Worm (Caenorhabditis elegans) whole organism, L1 larva: Measurements from ENCODE around the gene F35C11.3.
A peak's percentile ranks its signal among the peaks of the same experiment; 100 is the strongest.

Experiments
- C16A3.4 ChIP-seq: fragments of 150-350 bp; optimal IDR thresholded peaks from 2 replicates; lab custom pipeline; 2014; ENCODE audit warnings: missing biosample characterization, missing genetic modification characterization
- C34B4.2 ChIP-seq: sonication (generic microtip); optimal IDR thresholded peaks from 2 replicates; lab custom pipeline; 2017; ENCODE audit warnings: mild to moderate bottlenecking, missing genetic modification characterization, missing compliant biosample characterization
- F16B12.6 ChIP-seq: fragments of 150-350 bp; optimal IDR thresholded peaks from 2 replicates; lab custom pipeline; 2014; ENCODE audit warnings: missing biosample characterization, missing genetic modification characterization
- Y116A8C.19 ChIP-seq: sonication (generic microtip); optimal IDR thresholded peaks from 2 replicates; lab custom pipeline; 2016; ENCODE audit warnings: missing compliant biosample characterization, missing genetic modification characterization, borderline replicate concordance
- alr-1 ChIP-seq: fragments of 200-800 bp; sonication (Bioruptor generic); optimal IDR thresholded peaks from 2 replicates; lab custom pipeline; 2018; ENCODE audit warnings: borderline replicate concordance, mild to moderate bottlenecking, missing genetic modification characterization, missing compliant biosample characterization
- ama-1 ChIP-seq: fragments of 150-350 bp; optimal IDR thresholded peaks from 2 replicates; lab custom pipeline; 2014
- blmp-1 ChIP-seq: fragments of 150-350 bp; optimal IDR thresholded peaks from 2 replicates; lab custom pipeline; 2014; ENCODE audit warnings: missing biosample characterization, missing genetic modification characterization
- ceh-82 ChIP-seq, 3 experiments: fragments of 150-350 bp in 1 of 3; sonication (generic microtip) in 2 of 3; optimal IDR thresholded peaks; 2 replicates each; lab custom pipeline; 2014 to 2017; ENCODE audit warnings: missing biosample characterization in 3 of 3, missing genetic modification characterization in 3 of 3
- ceh-90 ChIP-seq: sonication (generic microtip); optimal IDR thresholded peaks from 2 replicates; lab custom pipeline; 2016; ENCODE audit warnings: missing genetic modification characterization, missing compliant biosample characterization
- ces-1 ChIP-seq: fragments of 150-350 bp; optimal IDR thresholded peaks from 2 replicates; lab custom pipeline; 2014; ENCODE audit warnings: missing biosample characterization, missing genetic modification reagents, missing genetic modification characterization
- dpl-1 ChIP-seq, 3 experiments: fragments of 150-350 bp in 2 of 3; sonication (generic microtip) in 1 of 3; optimal IDR thresholded peaks; 2 replicates each; lab custom pipeline; 2014 to 2017; ENCODE audit warnings: missing biosample characterization in 3 of 3, missing genetic modification characterization in 3 of 3, missing genetic modification reagents in 3 of 3
- dsc-1 ChIP-seq: sonication (generic microtip); optimal IDR thresholded peaks from 2 replicates; lab custom pipeline; 2016; ENCODE audit warnings: mild to moderate bottlenecking, missing genetic modification characterization, missing compliant biosample characterization
- efl-1 ChIP-seq, 4 experiments: fragments of 150-350 bp; optimal IDR thresholded peaks in 3 of 4; peaks in 1 of 4; 1 replicate in 1 of 4; 2 replicates in 3 of 4; lab custom pipeline; 2014; ENCODE audit warnings: missing biosample characterization in 2 of 4, missing genetic modification characterization in 2 of 4, missing genetic modification reagents in 2 of 4
- egl-27 ChIP-seq, 2 experiments: fragments of 150-350 bp in 1 of 2; sonication (generic microtip); optimal IDR thresholded peaks; 3 replicates each; lab custom pipeline; 2017 to 2018; ENCODE audit warnings: missing biosample characterization in 2 of 2, missing genetic modification characterization in 2 of 2, missing genetic modification reagents in 2 of 2
- elt-3 ChIP-seq, 6 experiments: fragments of 150-350 bp in 1 of 6; sonication (generic microtip); optimal IDR thresholded peaks; 2 replicates each; lab custom pipeline; 2017 to 2018; ENCODE audit warnings: missing biosample characterization in 6 of 6, missing genetic modification characterization in 6 of 6, inconsistent platforms in 1 of 6
- ets-5 ChIP-seq: fragments of 200-800 bp; sonication (Bioruptor generic); IDR thresholded peaks from 2 replicates; pipeline ENCODE4 v1.3.6; 2022; ENCODE audit warnings: missing genetic modification characterization, missing compliant biosample characterization
- fkh-4 ChIP-seq: sonication (generic microtip); optimal IDR thresholded peaks from 2 replicates; lab custom pipeline; 2016; ENCODE audit warnings: missing compliant biosample characterization, missing genetic modification characterization, borderline replicate concordance
- fos-1 ChIP-seq: fragments of 150-350 bp; optimal IDR thresholded peaks from 2 replicates; lab custom pipeline; 2014; ENCODE audit warnings: missing biosample characterization, missing genetic modification characterization
- grh-1 ChIP-seq: fragments of 200-800 bp; sonication (Bioruptor generic); IDR thresholded peaks from 2 replicates; pipeline ENCODE4 v1.3.6; 2022; ENCODE audit warnings: missing genetic modification reagents, missing genetic modification characterization, missing compliant biosample characterization
- hpl-2 ChIP-seq: fragments of 150-350 bp; optimal IDR thresholded peaks from 2 replicates; lab custom pipeline; 2014; ENCODE audit warnings: missing biosample characterization, missing genetic modification reagents, missing genetic modification characterization
- jun-1 ChIP-seq: fragments of 150-350 bp; optimal IDR thresholded peaks from 2 replicates; lab custom pipeline; 2014; ENCODE audit warnings: missing biosample characterization, missing genetic modification reagents, missing genetic modification characterization
- lin-13 ChIP-seq: fragments of 150-350 bp; optimal IDR thresholded peaks from 2 replicates; lab custom pipeline; 2014; ENCODE audit warnings: missing biosample characterization, missing genetic modification reagents, missing genetic modification characterization
- lin-15B ChIP-seq: fragments of 150-350 bp; sonication (generic microtip); optimal IDR thresholded peaks from 3 replicates; lab custom pipeline; 2014; ENCODE audit warnings: missing biosample characterization, missing genetic modification characterization
- lin-35 ChIP-seq, 2 experiments: fragments of 150-350 bp; optimal IDR thresholded peaks; 2 replicates each; lab custom pipeline; 2014; ENCODE audit warnings: missing biosample characterization in 2 of 2, missing genetic modification characterization in 2 of 2, missing genetic modification reagents in 2 of 2
- lin-39 ChIP-seq: fragments of 150-350 bp; optimal IDR thresholded peaks from 2 replicates; lab custom pipeline; 2014; ENCODE audit warnings: missing biosample characterization, missing genetic modification reagents, missing genetic modification characterization
- lir-3 ChIP-seq: sonication (generic microtip); optimal IDR thresholded peaks from 2 replicates; lab custom pipeline; 2016; ENCODE audit warnings: mild to moderate bottlenecking, missing genetic modification characterization, moderate library complexity, missing compliant biosample characterization; ENCODE audit not compliant: poor library complexity
- lsy-2 ChIP-seq, 2 experiments: fragments of 150-350 bp; optimal IDR thresholded peaks; 2 replicates each; lab custom pipeline; 2014; ENCODE audit warnings: missing biosample characterization in 2 of 2, missing genetic modification characterization in 2 of 2
- mab-9 ChIP-seq: fragments of 200-800 bp; sonication (Bioruptor generic); IDR thresholded peaks from 2 replicates; pipeline ENCODE4 v1.3.6; 2022; ENCODE audit warnings: missing genetic modification reagents, missing genetic modification characterization, missing compliant biosample characterization
- mep-1 ChIP-seq: fragments of 150-350 bp; optimal IDR thresholded peaks from 2 replicates; lab custom pipeline; 2014; ENCODE audit warnings: missing biosample characterization, missing genetic modification characterization
- nhr-11 ChIP-seq: fragments of 150-350 bp; optimal IDR thresholded peaks from 2 replicates; lab custom pipeline; 2014; ENCODE audit warnings: missing biosample characterization, missing genetic modification characterization
- nhr-12 ChIP-seq: sonication (generic microtip); optimal IDR thresholded peaks from 2 replicates; lab custom pipeline; 2017; ENCODE audit warnings: missing biosample characterization, missing genetic modification characterization
- nhr-20 ChIP-seq: sonication (generic microtip); optimal IDR thresholded peaks from 2 replicates; lab custom pipeline; 2016; ENCODE audit warnings: mild to moderate bottlenecking, missing genetic modification characterization, missing compliant biosample characterization
- nhr-237 ChIP-seq: fragments of 150-350 bp; optimal IDR thresholded peaks from 2 replicates; lab custom pipeline; 2014; ENCODE audit warnings: missing biosample characterization, missing genetic modification characterization
- nhr-71 ChIP-seq: sonication (generic microtip); optimal IDR thresholded peaks from 2 replicates; lab custom pipeline; 2016; ENCODE audit warnings: mild to moderate bottlenecking, missing genetic modification characterization, moderate library complexity, missing compliant biosample characterization
- nhr-77 ChIP-seq: fragments of 150-350 bp; optimal IDR thresholded peaks from 2 replicates; lab custom pipeline; 2014; ENCODE audit warnings: missing biosample characterization, missing genetic modification characterization
- rnt-1 ChIP-seq: sonication (generic microtip); optimal IDR thresholded peaks from 2 replicates; lab custom pipeline; 2016; ENCODE audit warnings: mild to moderate bottlenecking, missing genetic modification characterization, moderate library complexity, missing compliant biosample characterization
- snu-23 ChIP-seq: sonication (generic microtip); optimal IDR thresholded peaks from 2 replicates; lab custom pipeline; 2016; ENCODE audit warnings: missing genetic modification characterization, missing compliant biosample characterization
- sox-4 ChIP-seq: sonication (generic microtip); optimal IDR thresholded peaks from 2 replicates; lab custom pipeline; 2016; ENCODE audit warnings: missing genetic modification characterization, missing compliant biosample characterization
- swsn-7 ChIP-seq: sonication (generic microtip); optimal IDR thresholded peaks from 2 replicates; lab custom pipeline; 2016; ENCODE audit warnings: missing genetic modification characterization, missing compliant biosample characterization
- tbx-2 ChIP-seq: sonication (generic microtip); optimal IDR thresholded peaks from 2 replicates; lab custom pipeline; 2016; ENCODE audit warnings: missing genetic modification characterization, missing compliant biosample characterization
- unc-30 ChIP-seq: sonication (generic microtip); optimal IDR thresholded peaks from 2 replicates; lab custom pipeline; 2017; ENCODE audit warnings: missing biosample characterization, missing genetic modification characterization
- unc-62 ChIP-seq: fragments of 150-350 bp; optimal IDR thresholded peaks from 2 replicates; lab custom pipeline; 2014; ENCODE audit warnings: missing biosample characterization, missing genetic modification reagents, missing genetic modification characterization
- unc-86 ChIP-seq: sonication (generic microtip); optimal IDR thresholded peaks from 2 replicates; lab custom pipeline; 2016; ENCODE audit warnings: missing genetic modification characterization, missing compliant biosample characterization
- unc-98 ChIP-seq: fragments of 200-800 bp; sonication (Bioruptor generic); IDR thresholded peaks from 2 replicates; pipeline ENCODE4 v1.3.6; 2022; ENCODE audit warnings: missing genetic modification characterization, missing compliant biosample characterization
- xbp-1 ChIP-seq: sonication (generic microtip); optimal IDR thresholded peaks from 2 replicates; lab custom pipeline; 2016; ENCODE audit warnings: missing genetic modification characterization, missing compliant biosample characterization
- zag-1 ChIP-seq: fragments of 150-350 bp; optimal IDR thresholded peaks from 2 replicates; lab custom pipeline; 2014; ENCODE audit warnings: missing biosample characterization, missing genetic modification characterization
- zip-4 ChIP-seq: fragments of 200-800 bp; sonication (Bioruptor generic); optimal IDR thresholded peaks from 2 replicates; lab custom pipeline; 2018; ENCODE audit warnings: mild to moderate bottlenecking, missing genetic modification characterization, moderate library complexity, missing compliant biosample characterization

F35C11.3 gene

DNA sequence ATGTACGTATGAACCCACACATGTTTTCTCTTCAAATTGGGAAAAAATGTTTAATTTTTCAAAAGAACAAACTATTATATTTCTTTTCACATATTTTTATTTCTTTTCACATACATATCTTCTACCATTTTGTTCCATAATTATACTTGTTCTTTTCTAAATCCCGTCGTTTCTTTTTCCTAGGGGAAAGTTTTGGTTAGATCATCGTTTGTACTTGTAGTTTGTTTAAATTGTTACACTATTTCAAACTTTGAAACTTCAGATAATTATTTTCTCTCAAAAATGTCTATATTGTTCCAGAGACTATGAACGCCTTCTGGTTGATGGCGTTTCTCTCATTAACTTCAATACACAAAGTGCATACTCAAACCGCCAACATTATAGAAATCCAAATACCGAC is 9.4 kb downstream of the F35C11.3 start, which contains the start of gene F35C11.7:
F35C11.7 (plus strand) TSS at position 301 of the 400 bp plus-strand sequence.
- no peak for TF ChIP-seq lin-39
- TF ChIP-seq efl-1 (optimal IDR thresholded peaks at IDR 0.05; lab: Kevin White, UChicago), result no peak
- no peak for TF ChIP-seq efl-1 (GFP tag; optimal IDR thresholded peaks at IDR 0.05 in 1 of 2; lab: Kevin White, UChicago)
- no peak for TF ChIP-seq nhr-77 (tag; lab: Kevin White, UChicago)
- no peak for TF ChIP-seq fkh-4 (tag; lab: Kevin White, UChicago)
- no peak for TF ChIP-seq mep-1
- no peak for TF ChIP-seq alr-1 (tag; lab: Kevin White, UChicago)
- TF ChIP-seq hpl-2 (GFP tag; lab: Kevin White, UChicago), result no peak

DNA sequence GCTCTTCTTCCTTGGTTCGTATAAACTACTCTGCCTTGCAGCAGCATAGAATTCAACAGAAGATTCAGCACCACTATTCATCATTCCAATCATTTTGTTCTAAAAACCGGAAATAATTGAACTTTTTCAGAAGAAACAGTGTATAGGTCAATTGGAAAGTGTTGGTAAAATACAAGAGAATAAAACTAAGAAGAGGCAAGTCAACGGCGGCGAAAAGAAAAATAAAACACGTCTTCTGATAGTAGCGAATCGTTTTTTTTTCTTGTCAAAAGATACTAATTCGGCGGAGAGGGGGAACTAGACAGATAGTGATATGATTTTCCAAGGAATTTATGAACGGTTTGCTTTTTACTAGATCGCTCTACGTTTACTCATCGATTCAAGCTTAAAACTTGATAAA is 12.5 kb downstream of the F35C11.3 start, which contains the start of gene F35C11.6:
F35C11.6 (minus strand) TSS at position 101 of the 400 bp plus-strand sequence.
- TF ChIP-seq rnt-1 (tag; lab: Kevin White, UChicago) (no peak), mab-9 (GFP tag; lab: Robert Waterston, UW) (no peak), blmp-1 (tag; lab: Kevin White, UChicago) (peak; percentile 9), unc-86 (tag; lab: Kevin White, UChicago) (no peak), elt-3 (tag; optimal IDR thresholded peaks at IDR 0.05; lab: Kevin White, UChicago) (peak in 1 of 6 experiments; percentile 3)

DNA sequence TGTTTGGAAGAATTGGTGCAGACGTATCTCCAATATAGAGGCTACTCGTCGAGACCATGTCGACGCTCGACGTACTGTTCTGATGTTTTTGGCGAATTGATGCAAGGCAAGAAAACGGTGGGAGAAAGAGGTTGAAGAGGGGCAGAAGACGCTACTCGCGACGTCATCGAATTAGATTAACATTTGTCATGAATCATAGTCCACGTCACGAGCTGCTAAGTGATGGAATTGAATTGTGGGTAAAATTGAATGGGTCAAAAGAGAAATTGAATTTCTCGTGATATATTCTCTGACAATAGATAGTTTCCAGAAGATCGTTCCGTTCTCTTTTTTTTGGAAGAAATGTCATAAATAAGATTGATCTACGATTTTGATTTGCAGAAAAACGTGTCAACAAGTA is 13.1 kb downstream of the F35C11.3 start:
- no peak for TF ChIP-seq ceh-82 (tag; optimal IDR thresholded peaks at IDR 0.05; lab: Kevin White, UChicago)
- no peak for TF ChIP-seq nhr-237
- no peak for TF ChIP-seq unc-30 (tag; lab: Kevin White, UChicago)
- TF ChIP-seq Y116A8C.19 (tag; lab: Kevin White, UChicago), result no peak
- no peak for TF ChIP-seq dpl-1 (GFP tag; optimal IDR thresholded peaks at IDR 0.05; lab: Kevin White, UChicago)
- TF ChIP-seq F16B12.6, result no peak
- no peak for TF ChIP-seq nhr-11 (tag; lab: Kevin White, UChicago)
- TF ChIP-seq grh-1, result no peak
- TF ChIP-seq efl-1 (optimal IDR thresholded peaks at IDR 0.05; lab: Kevin White, UChicago), result no peak
- peak in 1 of 2 experiments; percentile 16 for TF ChIP-seq efl-1 (GFP tag; optimal IDR thresholded peaks at IDR 0.05 in 1 of 2; lab: Kevin White, UChicago)
- peak; percentile 43 for TF ChIP-seq snu-23
- no peak for TF ChIP-seq nhr-12 (tag; lab: Kevin White, UChicago)
- TF ChIP-seq egl-27 (tag; optimal IDR thresholded peaks at IDR 0.05; lab: Kevin White, UChicago), result no peak
- peak; percentile 36 for TF ChIP-seq blmp-1 (tag; lab: Kevin White, UChicago)
- peak; percentile 51 for TF ChIP-seq nhr-71 (tag; lab: Kevin White, UChicago)
- TF ChIP-seq unc-62 (GFP tag; lab: Kevin White, UChicago), result no peak
- no peak for TF ChIP-seq swsn-7 (tag; lab: Kevin White, UChicago)
- no peak for TF ChIP-seq mep-1
- TF ChIP-seq lin-13 (GFP tag; lab: Kevin White, UChicago), result no peak
- no peak for TF ChIP-seq lin-15B (tag; lab: Kevin White, UChicago)
- no peak for TF ChIP-seq ama-1 (lab: Kevin White, UChicago)
- TF ChIP-seq C16A3.4 (tag; lab: Kevin White, UChicago), result no peak
- no peak for TF ChIP-seq tbx-2
- no peak for TF ChIP-seq jun-1 (tag; lab: Kevin White, UChicago)
- TF ChIP-seq C34B4.2 (tag; lab: Kevin White, UChicago), result no peak
- no peak for TF ChIP-seq ces-1 (GFP tag; lab: Kevin White, UChicago)
- TF ChIP-seq lir-3 (tag; lab: Kevin White, UChicago), result no peak
- no peak for TF ChIP-seq ceh-90
- no peak for TF ChIP-seq hpl-2 (GFP tag; lab: Kevin White, UChicago)
- TF ChIP-seq nhr-20, result peak; percentile 41
- no peak for TF ChIP-seq nhr-77 (tag; lab: Kevin White, UChicago)
- TF ChIP-seq ets-5, result no peak
- TF ChIP-seq xbp-1 (tag; lab: Kevin White, UChicago), result no peak
- no peak for TF ChIP-seq fos-1 (tag; lab: Kevin White, UChicago)
- TF ChIP-seq zag-1 (tag; lab: Kevin White, UChicago), result no peak
- no peak for TF ChIP-seq unc-86 (tag; lab: Kevin White, UChicago)
- no peak for TF ChIP-seq zip-4 (GFP tag; lab: Kevin White, UChicago)
- TF ChIP-seq unc-98 (GFP tag; lab: Robert Waterston, UW), result no peak
- TF ChIP-seq elt-3 (tag; optimal IDR thresholded peaks at IDR 0.05; lab: Kevin White, UChicago), result peak in 1 of 6 experiments; percentile 31
- TF ChIP-seq dsc-1 (tag; lab: Kevin White, UChicago), result no peak
- TF ChIP-seq mab-9 (GFP tag; lab: Robert Waterston, UW), result no peak
- no peak for TF ChIP-seq lsy-2 (tag; optimal IDR thresholded peaks at IDR 0.05; lab: Kevin White, UChicago)
- TF ChIP-seq lin-35 (GFP tag; optimal IDR thresholded peaks at IDR 0.05; lab: Kevin White, UChicago), result peak in 1 of 2 experiments; percentile 36
- no peak for TF ChIP-seq sox-4 (tag; lab: Kevin White, UChicago)
